Fruit fly (Drosophila melanogaster) whole organism, prepupa: ENCODE measurements around the gene HHEX.

Experiments
- Blimp-1 ChIP-seq: fragments of 200-800 bp; sonication (Bioruptor generic); optimal IDR thresholded peaks from 3 replicates; lab custom pipeline; 2017; ENCODE audit warnings: missing biosample characterization, missing genetic modification characterization, mild to moderate bottlenecking, moderate library complexity, missing genetic modification reagents
- CG10631 ChIP-seq: fragments of 200-800 bp; sonication (Bioruptor generic); optimal IDR thresholded peaks from 2 replicates; lab custom pipeline; 2016; ENCODE audit warnings: missing biosample characterization, missing genetic modification characterization
- CG10669 ChIP-seq: fragments of 200-800 bp; sonication (Bioruptor generic); optimal IDR thresholded peaks from 3 replicates; lab custom pipeline; 2018; ENCODE audit warnings: missing biosample characterization, mild to moderate bottlenecking, missing genetic modification characterization, moderate library complexity
- CG11762 ChIP-seq: fragments of 200-800 bp; sonication (Bioruptor generic); optimal IDR thresholded peaks from 3 replicates; lab custom pipeline; 2016; ENCODE audit warnings: missing biosample characterization, missing genetic modification characterization; ENCODE audit not compliant: insufficient read depth
- CG11902 ChIP-seq: fragments of 200-800 bp; sonication (Bioruptor generic); optimal IDR thresholded peaks from 3 replicates; lab custom pipeline; 2016; ENCODE audit warnings: missing biosample characterization, missing genetic modification characterization
- CG15336 ChIP-seq: fragments of 200-800 bp; sonication (Bioruptor generic); IDR thresholded peaks from 2 replicates; pipeline ENCODE4 v1.3.6; 2022; ENCODE audit warnings: missing biosample characterization, missing genetic modification characterization
- CG1621 ChIP-seq: fragments of 200-800 bp; sonication (Bioruptor generic); optimal IDR thresholded peaks from 3 replicates; lab custom pipeline; 2018; ENCODE audit warnings: missing biosample characterization, mild to moderate bottlenecking, missing genetic modification characterization
- CG31627 ChIP-seq: fragments of 200-800 bp; sonication (Bioruptor generic); optimal IDR thresholded peaks from 3 replicates; lab custom pipeline; 2016; ENCODE audit warnings: missing biosample characterization, missing genetic modification characterization
- CG32006 ChIP-seq: fragments of 200-800 bp; sonication (Bioruptor generic); optimal IDR thresholded peaks from 3 replicates; lab custom pipeline; 2017; ENCODE audit warnings: missing biosample characterization, mild to moderate bottlenecking, missing genetic modification characterization
- CG4318 ChIP-seq: fragments of 200-800 bp; sonication (Bioruptor generic); optimal IDR thresholded peaks from 3 replicates; lab custom pipeline; 2017; ENCODE audit warnings: missing biosample characterization, mild to moderate bottlenecking, missing genetic modification characterization
- CG6854 ChIP-seq: fragments of 200-800 bp; sonication (Bioruptor generic); optimal IDR thresholded peaks from 2 replicates; lab custom pipeline; 2017; ENCODE audit warnings: missing biosample characterization, mild to moderate bottlenecking, missing genetic modification characterization
- CG8119 ChIP-seq: fragments of 200-800 bp; sonication (Bioruptor generic); IDR thresholded peaks from 3 replicates; pipeline ENCODE4 v1.3.6; 2022; ENCODE audit warnings: missing biosample characterization, missing genetic modification characterization
- CG8319 ChIP-seq: fragments of 200-800 bp; sonication (Bioruptor generic); optimal IDR thresholded peaks from 3 replicates; lab custom pipeline; 2016; ENCODE audit warnings: missing biosample characterization, missing genetic modification characterization
- CG8632 ChIP-seq: fragments of 200-800 bp; sonication (Bioruptor generic); optimal IDR thresholded peaks from 3 replicates; lab custom pipeline; 2016; ENCODE audit warnings: missing biosample characterization, missing genetic modification characterization
- CG9139 ChIP-seq: fragments of 200-800 bp; sonication (Bioruptor generic); optimal IDR thresholded peaks from 3 replicates; lab custom pipeline; 2017; ENCODE audit warnings: missing biosample characterization, mild to moderate bottlenecking, missing genetic modification characterization
- Eip75B ChIP-seq: fragments of 200-800 bp; sonication (Bioruptor generic); optimal IDR thresholded peaks from 3 replicates; lab custom pipeline; 2016; ENCODE audit warnings: missing biosample characterization, missing genetic modification characterization
- Eip78C ChIP-seq: fragments of 200-800 bp; sonication (Bioruptor generic); peaks from one replicate; lab custom pipeline; 2016; ENCODE audit warnings: missing biosample characterization, missing genetic modification characterization
- Ets21C ChIP-seq: fragments of 200-800 bp; sonication (Bioruptor generic); optimal IDR thresholded peaks from 3 replicates; lab custom pipeline; 2016; ENCODE audit warnings: missing biosample characterization, missing genetic modification characterization
- Ets96B ChIP-seq: fragments of 200-800 bp; optimal IDR thresholded peaks from 2 replicates; lab custom pipeline; 2019; ENCODE audit warnings: missing biosample characterization, mild to moderate bottlenecking, missing genetic modification characterization, moderate library complexity
- Gug ChIP-seq: fragments of 200-800 bp; sonication (Bioruptor generic); IDR thresholded peaks from 2 replicates; pipeline ENCODE4 v1.3.6; 2022; ENCODE audit warnings: missing biosample characterization, missing genetic modification characterization
- Hr38 ChIP-seq: sonication (Bioruptor generic); optimal IDR thresholded peaks from 2 replicates; lab custom pipeline; 2016; ENCODE audit warnings: missing biosample characterization, missing genetic modification characterization
- Hr39 ChIP-seq: fragments of 200-800 bp; sonication (Bioruptor generic); optimal IDR thresholded peaks from 2 replicates; lab custom pipeline; 2016; ENCODE audit warnings: missing biosample characterization, missing genetic modification characterization
- Hr4 ChIP-seq: fragments of 200-800 bp; sonication (Bioruptor generic); optimal IDR thresholded peaks from 3 replicates; lab custom pipeline; 2016; ENCODE audit warnings: missing biosample characterization, missing genetic modification characterization
- Sox102F ChIP-seq: fragments of 200-800 bp; sonication (Bioruptor generic); optimal IDR thresholded peaks from 2 replicates; lab custom pipeline; 2016; ENCODE audit warnings: missing biosample characterization, mild to moderate bottlenecking, missing genetic modification characterization
- Sox14 ChIP-seq: fragments of 200-800 bp; sonication (Bioruptor generic); optimal IDR thresholded peaks from 3 replicates; lab custom pipeline; 2016; ENCODE audit warnings: missing biosample characterization, missing genetic modification characterization
- achi ChIP-seq: fragments of 200-800 bp; sonication (Bioruptor generic); optimal IDR thresholded peaks from 3 replicates; lab custom pipeline; 2016; ENCODE audit warnings: missing biosample characterization, missing genetic modification characterization
- acj6 ChIP-seq: fragments of 200-800 bp; sonication (Bioruptor generic); optimal IDR thresholded peaks from 3 replicates; lab custom pipeline; 2016; ENCODE audit warnings: missing biosample characterization, missing genetic modification characterization
- dac ChIP-seq: fragments of 200-800 bp; sonication (Bioruptor generic); optimal IDR thresholded peaks from 2 replicates; lab custom pipeline; 2017; ENCODE audit warnings: missing biosample characterization, mild to moderate bottlenecking, missing genetic modification characterization
- fd59A ChIP-seq: fragments of 200-800 bp; sonication (Bioruptor generic); optimal IDR thresholded peaks from 2 replicates; lab custom pipeline; 2017; ENCODE audit warnings: missing biosample characterization, mild to moderate bottlenecking, missing genetic modification characterization, missing genetic modification reagents
- fd85E ChIP-seq: fragments of 200-800 bp; sonication (Bioruptor generic); optimal IDR thresholded peaks from 3 replicates; lab custom pipeline; 2016; ENCODE audit warnings: missing biosample characterization, missing genetic modification characterization
- fkh ChIP-seq: fragments of 200-800 bp; sonication (Bioruptor generic); optimal IDR thresholded peaks from 3 replicates; lab custom pipeline; 2017; ENCODE audit warnings: missing biosample characterization, mild to moderate bottlenecking, missing genetic modification characterization, moderate library complexity
- net ChIP-seq: fragments of 200-800 bp; sonication (Bioruptor generic); optimal IDR thresholded peaks from 3 replicates; lab custom pipeline; 2016; ENCODE audit warnings: missing biosample characterization, missing genetic modification characterization
- pdm3 ChIP-seq: fragments of 200-800 bp; sonication (Bioruptor generic); optimal IDR thresholded peaks from 3 replicates; lab custom pipeline; 2016; ENCODE audit warnings: missing biosample characterization, missing genetic modification characterization
- salr ChIP-seq, 2 experiments: fragments of 200-800 bp; sonication (Bioruptor generic); optimal IDR thresholded peaks; 3 replicates each; lab custom pipeline; 2016 to 2018; ENCODE audit warnings: missing biosample characterization in 2 of 2, missing genetic modification characterization in 2 of 2, mild to moderate bottlenecking in 1 of 2
- ss ChIP-seq, 2 experiments: fragments of 200-800 bp; sonication (Bioruptor generic); optimal IDR thresholded peaks; 2 replicates in 1 of 2; 3 replicates in 1 of 2; lab custom pipeline; 2017 to 2018; ENCODE audit warnings: mild to moderate bottlenecking in 2 of 2, missing biosample characterization in 2 of 2, missing genetic modification characterization in 2 of 2, moderate library complexity in 1 of 2
- svp ChIP-seq: fragments of 200-800 bp; sonication (Bioruptor generic); peaks from one replicate; lab custom pipeline; 2016; ENCODE audit warnings: missing biosample characterization, missing genetic modification characterization

HHEX gene

dm6 chr3R:21097631-21098117 is 16.9 kb upstream of the HHEX start, which contains the start of gene RhoGAP93B (continued):
- TF ChIP-seq CG8632 (peak; percentile 54), Sox14 (GFP tag; lab: Kevin White, UChicago) (peak; percentile 88), Eip78C (peak; percentile 88), CG8319 (GFP tag; lab: Kevin White, UChicago) (peak; percentile 53), ss (GFP tag; optimal IDR thresholded peaks at IDR 0.05; lab: Kevin White, UChicago) (peak in 1 of 2 experiments; percentile 71), CG11762 (GFP tag; lab: Kevin White, UChicago) (no peak), Gug (GFP tag; lab: Robert Waterston, UW) (peak; percentile 85), CG11902 (GFP tag; lab: Kevin White, UChicago) (peak; percentile 66)

DNA sequence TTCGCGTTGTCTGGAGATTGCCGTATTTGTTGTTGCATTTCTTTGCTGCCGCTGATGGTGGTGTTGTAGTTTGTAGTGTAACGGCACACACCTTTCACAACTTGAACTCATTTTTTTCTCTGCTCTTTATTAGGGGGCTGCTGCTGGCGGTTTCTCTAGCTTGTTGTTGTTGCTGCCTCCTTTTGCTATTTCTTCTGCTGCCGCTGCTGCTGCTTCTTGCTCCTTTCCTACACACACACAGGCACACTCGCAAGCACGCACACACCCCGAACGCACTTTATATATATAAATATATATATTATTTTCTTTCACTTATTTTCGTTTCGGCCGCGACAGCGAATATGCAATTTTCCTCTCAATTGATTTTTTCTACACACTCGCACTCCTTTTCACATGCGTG is 16.4 kb upstream of the HHEX start:
- TF ChIP-seq CG8319 (GFP tag; lab: Kevin White, UChicago) = no peak
- TF ChIP-seq Ets21C (GFP tag; lab: Kevin White, UChicago) = no peak
- TF ChIP-seq salr (GFP tag; optimal IDR thresholded peaks at IDR 0.05; lab: Kevin White, UChicago) = no peak
- no peak for TF ChIP-seq Hr4
- TF ChIP-seq svp = no peak
- TF ChIP-seq Ets96B (tag; lab: Kevin White, UChicago) = no peak
- no peak for TF ChIP-seq achi (GFP tag; lab: Kevin White, UChicago)
- TF ChIP-seq CG10631 = no peak
- TF ChIP-seq CG8632 = no peak
- no peak for TF ChIP-seq net (GFP tag; lab: Kevin White, UChicago)
- TF ChIP-seq CG10669 (GFP tag; lab: Kevin White, UChicago) = no peak

dm6 chr3R:21096532-21097143 is 15.9 kb upstream of the HHEX start:
- TF ChIP-seq Hr39 (GFP tag; lab: Kevin White, UChicago) (no peak), fkh (GFP tag; lab: Kevin White, UChicago) (no peak), Eip78C (peak; percentile 2), CG15336 (GFP tag; lab: Robert Waterston, UW) (peak; percentile 39; the same call in 1 of the 2 replicates), Blimp-1 (peak; percentile 28), CG6854 (peak; percentile 29), ss (GFP tag; optimal IDR thresholded peaks at IDR 0.05; lab: Kevin White, UChicago) (peak in 1 of 2 experiments; percentile 28), acj6 (GFP tag; lab: Kevin White, UChicago) (no peak), Sox14 (GFP tag; lab: Kevin White, UChicago) (no peak), CG8319 (GFP tag; lab: Kevin White, UChicago) (no peak)

dm6 chr3R:21094292-21094691 is 13.6 kb upstream of the HHEX start:
- no peak for TF ChIP-seq CG1621 (tag; lab: Kevin White, UChicago)
- peak; percentile 92 for TF ChIP-seq Blimp-1
- TF ChIP-seq, all 60 proteins: peak for 1

dm6 chr3R:21092829-21093228 is 12.1 kb upstream of the HHEX start:
- TF ChIP-seq salr (GFP tag; optimal IDR thresholded peaks at IDR 0.05; lab: Kevin White, UChicago) (no peak), Eip75B (GFP tag; lab: Kevin White, UChicago) (peak; percentile 10), Hr38 (GFP tag; lab: Kevin White, UChicago) (no peak), CG8119 (GFP tag; lab: Robert Waterston, UW) (peak; percentile 24; the same call in 1 of the 3 replicates), Hr4 (peak; percentile 32), CG31627 (GFP tag; lab: Kevin White, UChicago) (no peak), fd85E (GFP tag; lab: Kevin White, UChicago) (no peak), Sox102F (GFP tag; lab: Kevin White, UChicago) (no peak), pdm3 (GFP tag; lab: Kevin White, UChicago) (no peak), dac (GFP tag; lab: Kevin White, UChicago) (no peak), fd59A (GFP tag; lab: Kevin White, UChicago) (no peak), fkh (GFP tag; lab: Kevin White, UChicago) (no peak), CG9139 (GFP tag; lab: Kevin White, UChicago) (no peak), CG11762 (GFP tag; lab: Kevin White, UChicago) (no peak), CG4318 (no peak), CG32006 (GFP tag; lab: Kevin White, UChicago) (peak; percentile 44), Ets96B (tag; lab: Kevin White, UChicago) (no peak), CG15336 (GFP tag; lab: Robert Waterston, UW) (0 out of 2 replicates have a peak, but pooled peaks have one; percentile 32), Hr39 (GFP tag; lab: Kevin White, UChicago) (peak; percentile 9)
